Worm (Caenorhabditis elegans) whole organism, L1 larva: Measurements from ENCODE around the gene mes-6.

Source experiments
- C16A3.4 ChIP-seq: fragments of 150-350 bp; optimal IDR thresholded peaks from 2 replicates; lab custom pipeline; 2014; ENCODE audit warnings: missing biosample characterization, missing genetic modification characterization
- Y116A8C.19 ChIP-seq: sonication (generic microtip); optimal IDR thresholded peaks from 2 replicates; lab custom pipeline; 2016; ENCODE audit warnings: missing compliant biosample characterization, missing genetic modification characterization, borderline replicate concordance
- aha-1 ChIP-seq: fragments of 150-350 bp; optimal IDR thresholded peaks from 2 replicates; lab custom pipeline; 2014; ENCODE audit warnings: missing biosample characterization, missing genetic modification characterization
- aly-2 ChIP-seq: fragments of 150-350 bp; optimal IDR thresholded peaks from 2 replicates; lab custom pipeline; 2014; ENCODE audit warnings: missing biosample characterization, missing genetic modification characterization
- blmp-1 ChIP-seq: fragments of 150-350 bp; optimal IDR thresholded peaks from 2 replicates; lab custom pipeline; 2014; ENCODE audit warnings: missing biosample characterization, missing genetic modification characterization
- ceh-63 ChIP-seq: fragments of 200-800 bp; sonication (Bioruptor generic); optimal IDR thresholded peaks from 2 replicates; lab custom pipeline; 2018; ENCODE audit warnings: mild to moderate bottlenecking, missing genetic modification characterization, missing compliant biosample characterization
- ces-1 ChIP-seq: fragments of 150-350 bp; optimal IDR thresholded peaks from 2 replicates; lab custom pipeline; 2014; ENCODE audit warnings: missing biosample characterization, missing genetic modification reagents, missing genetic modification characterization
- efl-1 ChIP-seq, 4 experiments: fragments of 150-350 bp; optimal IDR thresholded peaks in 3 of 4; peaks in 1 of 4; 1 replicate in 1 of 4; 2 replicates in 3 of 4; lab custom pipeline; 2014; ENCODE audit warnings: missing biosample characterization in 2 of 4, missing genetic modification characterization in 2 of 4, missing genetic modification reagents in 2 of 4
- egl-27 ChIP-seq, 2 experiments: fragments of 150-350 bp in 1 of 2; sonication (generic microtip); optimal IDR thresholded peaks; 3 replicates each; lab custom pipeline; 2017 to 2018; ENCODE audit warnings: missing biosample characterization in 2 of 2, missing genetic modification characterization in 2 of 2, missing genetic modification reagents in 2 of 2
- elt-3 ChIP-seq, 6 experiments: fragments of 150-350 bp in 1 of 6; sonication (generic microtip); optimal IDR thresholded peaks; 2 replicates each; lab custom pipeline; 2017 to 2018; ENCODE audit warnings: missing biosample characterization in 6 of 6, missing genetic modification characterization in 6 of 6, inconsistent platforms in 1 of 6
- fkh-4 ChIP-seq: sonication (generic microtip); optimal IDR thresholded peaks from 2 replicates; lab custom pipeline; 2016; ENCODE audit warnings: missing compliant biosample characterization, missing genetic modification characterization, borderline replicate concordance
- fkh-8 ChIP-seq: sonication (generic microtip); optimal IDR thresholded peaks from 2 replicates; lab custom pipeline; 2016; ENCODE audit warnings: mild to moderate bottlenecking, missing genetic modification characterization, missing compliant biosample characterization
- hlh-17 ChIP-seq: fragments of 200-800 bp; sonication (Bioruptor generic); optimal IDR thresholded peaks from 2 replicates; lab custom pipeline; 2018; ENCODE audit warnings: missing genetic modification characterization, mild to moderate bottlenecking, missing compliant biosample characterization, moderate library complexity, borderline replicate concordance
- jun-1 ChIP-seq: fragments of 150-350 bp; optimal IDR thresholded peaks from 2 replicates; lab custom pipeline; 2014; ENCODE audit warnings: missing biosample characterization, missing genetic modification reagents, missing genetic modification characterization
- lin-13 ChIP-seq: fragments of 150-350 bp; optimal IDR thresholded peaks from 2 replicates; lab custom pipeline; 2014; ENCODE audit warnings: missing biosample characterization, missing genetic modification reagents, missing genetic modification characterization
- lin-14 ChIP-seq: fragments of 200-800 bp; sonication (Bioruptor generic); optimal IDR thresholded peaks from 2 replicates; lab custom pipeline; 2018; ENCODE audit warnings: mild to moderate bottlenecking, missing genetic modification characterization, moderate library complexity, missing compliant biosample characterization
- lin-35 ChIP-seq, 2 experiments: fragments of 150-350 bp; optimal IDR thresholded peaks; 2 replicates each; lab custom pipeline; 2014; ENCODE audit warnings: missing biosample characterization in 2 of 2, missing genetic modification characterization in 2 of 2, missing genetic modification reagents in 2 of 2
- lsy-2 ChIP-seq, 2 experiments: fragments of 150-350 bp; optimal IDR thresholded peaks; 2 replicates each; lab custom pipeline; 2014; ENCODE audit warnings: missing biosample characterization in 2 of 2, missing genetic modification characterization in 2 of 2
- mdl-1 ChIP-seq, 2 experiments: fragments of 150-350 bp; optimal IDR thresholded peaks; 2 replicates each; lab custom pipeline; 2014 to 2017; ENCODE audit warnings: missing biosample characterization in 2 of 2, missing genetic modification characterization in 2 of 2, inconsistent platforms in 1 of 2
- mef-2 ChIP-seq: fragments of 150-350 bp; optimal IDR thresholded peaks from 2 replicates; lab custom pipeline; 2014; ENCODE audit warnings: missing biosample characterization, missing genetic modification characterization
- mep-1 ChIP-seq: fragments of 150-350 bp; optimal IDR thresholded peaks from 2 replicates; lab custom pipeline; 2014; ENCODE audit warnings: missing biosample characterization, missing genetic modification characterization
- nhr-12 ChIP-seq: sonication (generic microtip); optimal IDR thresholded peaks from 2 replicates; lab custom pipeline; 2017; ENCODE audit warnings: missing biosample characterization, missing genetic modification characterization
- nhr-19 ChIP-seq: fragments of 200-800 bp; sonication (Bioruptor generic); conservative IDR thresholded peaks from 2 replicates; pipeline ENCODE4 v1.3.6; 2022; ENCODE audit warnings: missing genetic modification characterization, missing compliant biosample characterization
- nhr-20 ChIP-seq: sonication (generic microtip); optimal IDR thresholded peaks from 2 replicates; lab custom pipeline; 2016; ENCODE audit warnings: mild to moderate bottlenecking, missing genetic modification characterization, missing compliant biosample characterization
- nhr-71 ChIP-seq: sonication (generic microtip); optimal IDR thresholded peaks from 2 replicates; lab custom pipeline; 2016; ENCODE audit warnings: mild to moderate bottlenecking, missing genetic modification characterization, moderate library complexity, missing compliant biosample characterization
- nhr-76 ChIP-seq: sonication (generic microtip); optimal IDR thresholded peaks from 2 replicates; lab custom pipeline; 2017; ENCODE audit warnings: missing biosample characterization, missing genetic modification characterization
- nhr-85 ChIP-seq: sonication (generic microtip); peaks from one replicate; lab custom pipeline; 2016; ENCODE audit warnings: missing genetic modification characterization, inconsistent platforms, missing compliant biosample characterization
- pag-3 ChIP-seq: sonication (generic microtip); optimal IDR thresholded peaks from 2 replicates; lab custom pipeline; 2017; ENCODE audit warnings: missing genetic modification characterization, mild to moderate bottlenecking, missing compliant biosample characterization, antibody characterized with exemption, borderline replicate concordance; ENCODE audit not compliant: insufficient read depth
- rnt-1 ChIP-seq: sonication (generic microtip); optimal IDR thresholded peaks from 2 replicates; lab custom pipeline; 2016; ENCODE audit warnings: mild to moderate bottlenecking, missing genetic modification characterization, moderate library complexity, missing compliant biosample characterization
- skn-1 ChIP-seq: fragments of 150-350 bp; optimal IDR thresholded peaks from 2 replicates; lab custom pipeline; 2014; ENCODE audit warnings: missing biosample characterization, missing genetic modification characterization
- snu-23 ChIP-seq: sonication (generic microtip); optimal IDR thresholded peaks from 2 replicates; lab custom pipeline; 2016; ENCODE audit warnings: missing genetic modification characterization, missing compliant biosample characterization
- sptf-1 ChIP-seq: fragments of 150-350 bp; optimal IDR thresholded peaks from 2 replicates; lab custom pipeline; 2014; ENCODE audit warnings: missing biosample characterization, missing genetic modification characterization
- sup-37 ChIP-seq: fragments of 200-800 bp; sonication (Bioruptor generic); optimal IDR thresholded peaks from 2 replicates; lab custom pipeline; 2018; ENCODE audit warnings: mild to moderate bottlenecking, missing genetic modification characterization, missing compliant biosample characterization
- swsn-7 ChIP-seq: sonication (generic microtip); optimal IDR thresholded peaks from 2 replicates; lab custom pipeline; 2016; ENCODE audit warnings: missing genetic modification characterization, missing compliant biosample characterization
- tbx-2 ChIP-seq: sonication (generic microtip); optimal IDR thresholded peaks from 2 replicates; lab custom pipeline; 2016; ENCODE audit warnings: missing genetic modification characterization, missing compliant biosample characterization
- tlp-1 ChIP-seq: fragments of 150-350 bp; optimal IDR thresholded peaks from 2 replicates; lab custom pipeline; 2014; ENCODE audit warnings: missing biosample characterization, missing genetic modification characterization
- unc-130 ChIP-seq: fragments of 150-350 bp; optimal IDR thresholded peaks from 2 replicates; lab custom pipeline; 2017; ENCODE audit warnings: missing biosample characterization, missing genetic modification characterization, inconsistent platforms
- zip-4 ChIP-seq: fragments of 200-800 bp; sonication (Bioruptor generic); optimal IDR thresholded peaks from 2 replicates; lab custom pipeline; 2018; ENCODE audit warnings: mild to moderate bottlenecking, missing genetic modification characterization, moderate library complexity, missing compliant biosample characterization

The mes-6 gene

ce11 chrIV:8511056-8511455, at the start of gene mes-6 (continued):
- no peak for TF ChIP-seq egl-27 (tag; optimal IDR thresholded peaks at IDR 0.05; lab: Kevin White, UChicago)
- TF ChIP-seq nhr-71 (tag; lab: Kevin White, UChicago): peak; percentile 42
- no peak for TF ChIP-seq nhr-12
- TF ChIP-seq ces-1 (GFP tag; lab: Kevin White, UChicago): peak; percentile 46
- TF ChIP-seq sptf-1 (tag; lab: Kevin White, UChicago): no peak
- TF ChIP-seq jun-1 (tag; lab: Kevin White, UChicago): peak; percentile 17
- TF ChIP-seq tbx-2 (tag; lab: Kevin White, UChicago): peak; percentile 27
- TF ChIP-seq sup-37 (GFP tag; lab: Kevin White, UChicago): no peak

DNA sequence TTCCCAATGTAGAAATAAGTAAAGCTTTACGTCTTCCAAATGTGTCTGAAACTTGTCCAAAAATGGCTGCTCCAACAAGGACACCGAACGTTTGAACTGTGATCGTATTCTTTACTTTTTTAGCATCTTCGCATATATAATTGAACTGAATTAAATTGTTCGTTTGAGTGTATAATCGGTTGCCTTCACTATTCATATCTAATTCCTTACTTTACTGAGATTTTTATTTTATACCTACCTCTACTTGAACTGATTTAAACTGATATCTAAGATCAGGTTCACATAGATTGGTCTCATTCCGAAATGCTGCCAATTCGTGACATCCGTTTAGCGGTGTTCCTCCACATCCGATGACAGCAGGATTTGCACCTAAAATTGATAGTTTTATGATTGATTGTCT, 48.7 kb upstream of the mes-6 start:
- TF ChIP-seq efl-1 (optimal IDR thresholded peaks at IDR 0.05; lab: Kevin White, UChicago): no peak
- TF ChIP-seq efl-1 (GFP tag; optimal IDR thresholded peaks at IDR 0.05 in 1 of 2; lab: Kevin White, UChicago): peak in 1 of 2 experiments; percentile 52
- TF ChIP-seq C16A3.4 (tag; lab: Kevin White, UChicago): no peak

DNA sequence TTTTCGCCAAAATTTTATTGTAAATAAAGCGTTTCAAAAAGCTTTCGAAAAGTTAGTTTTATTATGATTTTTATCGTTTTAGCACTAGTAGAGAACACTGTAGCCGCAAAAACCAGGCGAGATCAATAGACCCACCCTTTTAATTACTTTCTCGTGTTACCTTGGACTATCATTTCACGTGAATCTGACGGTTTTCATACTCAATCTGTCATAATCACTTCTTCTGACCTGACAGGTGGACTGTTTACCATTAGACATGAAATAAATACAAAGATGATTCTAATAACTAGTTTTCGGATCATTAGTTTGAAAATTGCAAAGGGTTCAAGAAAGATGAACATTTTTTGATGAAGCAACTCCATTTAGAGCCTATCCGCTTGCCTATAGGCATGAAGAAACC, 48.0 kb upstream of the mes-6 start:
- TF ChIP-seq lin-13 (no peak), aly-2 (no peak), ceh-63 (GFP tag; lab: Kevin White, UChicago) (no peak), zip-4 (GFP tag; lab: Kevin White, UChicago) (no peak), Y116A8C.19 (tag; lab: Kevin White, UChicago) (no peak), nhr-76 (no peak), aha-1 (tag; lab: Kevin White, UChicago) (no peak), mef-2 (tag; lab: Kevin White, UChicago) (no peak), pag-3 (tag; lab: Kevin White, UChicago) (no peak), lsy-2 (tag; optimal IDR thresholded peaks at IDR 0.05; lab: Kevin White, UChicago) (peak in 1 of 2 experiments; percentile 2), mdl-1 (tag; optimal IDR thresholded peaks at IDR 0.05; lab: Kevin White, UChicago) (peak in 1 of 2 experiments; percentile 57), hlh-17 (no peak), tlp-1 (tag; lab: Kevin White, UChicago) (no peak), nhr-19 (GFP tag; lab: Robert Waterston, UW) (peak; percentile 40), blmp-1 (peak; percentile 78), mep-1 (no peak), unc-130 (tag; lab: Kevin White, UChicago) (peak; percentile 37), snu-23 (peak; percentile 40), fkh-8 (no peak), nhr-71 (tag; lab: Kevin White, UChicago) (peak; percentile 47), rnt-1 (tag; lab: Kevin White, UChicago) (no peak), lin-35 (GFP tag; optimal IDR thresholded peaks at IDR 0.05; lab: Kevin White, UChicago) (peak in 1 of 2 experiments; percentile 56), tbx-2 (tag; lab: Kevin White, UChicago) (peak; percentile 57), egl-27 (tag; optimal IDR thresholded peaks at IDR 0.05; lab: Kevin White, UChicago) (no peak), swsn-7 (tag; lab: Kevin White, UChicago) (no peak), nhr-85 (tag; lab: Kevin White, UChicago) (peak; percentile 80), jun-1 (tag; lab: Kevin White, UChicago) (no peak), fkh-4 (tag; lab: Kevin White, UChicago) (no peak), sup-37 (GFP tag; lab: Kevin White, UChicago) (no peak), nhr-20 (peak; percentile 74), skn-1 (no peak), elt-3 (tag; optimal IDR thresholded peaks at IDR 0.05; lab: Kevin White, UChicago) (peak in 5 of 6 experiments; percentile 44 to 85 (median 69)), lin-14 (GFP tag; lab: Kevin White, UChicago) (peak; percentile 46)
